Worm (Caenorhabditis elegans) whole organism, L4 larva: ENCODE measurements around the gene Y11D7A.9.
A peak's percentile ranks its signal among the peaks of the same experiment; 100 is the strongest.
"Not testable (repeated sequence)": the region's sequence is repeated elsewhere in the genome, so short reads cannot be mapped to it uniquely, and the experiment has no call there.

Experiments
- R02D3.7 ChIP-seq: fragments of 150-350 bp; sonication (generic microtip); optimal IDR thresholded peaks from 3 replicates; lab custom pipeline; 2014; ENCODE audit warnings: missing biosample characterization, missing genetic modification characterization
- T26A8.4 ChIP-seq: fragments of 200-800 bp; sonication (Bioruptor generic); IDR thresholded peaks from 2 replicates; pipeline ENCODE4 v1.3.6; 2022; ENCODE audit warnings: missing genetic modification characterization, missing compliant biosample characterization
- Y105C5A.15 ChIP-seq: fragments of 200-800 bp; sonication (Bioruptor generic); IDR thresholded peaks from 2 replicates; pipeline ENCODE4 v1.3.6; 2022; ENCODE audit warnings: missing genetic modification characterization, missing compliant biosample characterization
- Y75B8A.6 ChIP-seq: fragments of 200-800 bp; sonication (Bioruptor generic); IDR thresholded peaks from 2 replicates; pipeline ENCODE4 v1.3.6; 2022; ENCODE audit warnings: missing genetic modification reagents, missing genetic modification characterization, missing compliant biosample characterization
- aha-1 ChIP-seq: fragments of 150-350 bp; peaks from one replicate; lab custom pipeline; 2014; ENCODE audit warnings: missing biosample characterization, missing genetic modification characterization
- aly-2 ChIP-seq: sonication (generic microtip); optimal IDR thresholded peaks from 2 replicates; lab custom pipeline; 2018; ENCODE audit warnings: missing biosample characterization, missing genetic modification characterization
- ceh-20 ChIP-seq: fragments of 200-800 bp; sonication (Bioruptor generic); IDR thresholded peaks from 2 replicates; pipeline ENCODE4 v1.3.6; 2022; ENCODE audit warnings: missing genetic modification reagents, missing genetic modification characterization, missing compliant biosample characterization
- ces-1 ChIP-seq: fragments of 150-350 bp; sonication (generic microtip); optimal IDR thresholded peaks from 4 replicates; lab custom pipeline; 2014; ENCODE audit warnings: missing biosample characterization, missing genetic modification reagents, missing genetic modification characterization
- ctbp-1 ChIP-seq: fragments of 200-800 bp; sonication (Bioruptor generic); IDR thresholded peaks from 2 replicates; pipeline ENCODE4 v1.3.6; 2022; ENCODE audit warnings: missing genetic modification reagents, missing genetic modification characterization, missing compliant biosample characterization
- daf-19 ChIP-seq: fragments of 200-800 bp; sonication (Bioruptor generic); conservative IDR thresholded peaks from 2 replicates; pipeline ENCODE4 v1.3.6; 2022; ENCODE audit warnings: missing genetic modification characterization, missing compliant biosample characterization
- daf-8 ChIP-seq: fragments of 200-800 bp; sonication (Bioruptor generic); IDR thresholded peaks from 2 replicates; pipeline ENCODE4 v1.3.6; 2022; ENCODE audit warnings: missing genetic modification characterization, missing compliant biosample characterization
- dmd-6 ChIP-seq: fragments of 200-800 bp; sonication (Bioruptor generic); IDR thresholded peaks from 2 replicates; pipeline ENCODE4 v1.3.6; 2022; ENCODE audit warnings: missing genetic modification reagents, missing genetic modification characterization, missing compliant biosample characterization
- dpl-1 ChIP-seq: fragments of 150-350 bp; optimal IDR thresholded peaks from 2 replicates; lab custom pipeline; 2014; ENCODE audit warnings: missing biosample characterization, missing genetic modification reagents, missing genetic modification characterization
- mdt-29 ChIP-seq: fragments of 200-800 bp; sonication (Bioruptor generic); IDR thresholded peaks from 2 replicates; pipeline ENCODE4 v1.3.6; 2022; ENCODE audit warnings: missing genetic modification reagents, missing genetic modification characterization, missing compliant biosample characterization
- mxl-2 ChIP-seq: fragments of 200-800 bp; sonication (Bioruptor generic); conservative IDR thresholded peaks from 2 replicates; pipeline ENCODE4 v1.3.6; 2022; ENCODE audit warnings: missing genetic modification reagents, missing genetic modification characterization, missing compliant biosample characterization
- nhr-25 ChIP-seq: sonication (generic microtip); optimal IDR thresholded peaks from 2 replicates; lab custom pipeline; 2017; ENCODE audit warnings: missing genetic modification characterization, mild to moderate bottlenecking, missing compliant biosample characterization, antibody characterized with exemption, moderate library complexity, borderline replicate concordance; ENCODE audit not compliant: insufficient read depth
- nhr-28 ChIP-seq: fragments of 150-350 bp; optimal IDR thresholded peaks from 2 replicates; lab custom pipeline; 2014; ENCODE audit warnings: missing biosample characterization, missing genetic modification characterization
- nhr-42 ChIP-seq: fragments of 200-800 bp; sonication (Bioruptor generic); IDR thresholded peaks from 2 replicates; pipeline ENCODE4 v1.3.6; 2022; ENCODE audit warnings: missing genetic modification characterization, missing compliant biosample characterization
- nhr-76 ChIP-seq: fragments of 150-350 bp; optimal IDR thresholded peaks from 2 replicates; lab custom pipeline; 2014; ENCODE audit warnings: missing biosample characterization, missing genetic modification characterization
- sdz-12 ChIP-seq: fragments of 200-800 bp; sonication (Bioruptor generic); optimal IDR thresholded peaks from 2 replicates; lab custom pipeline; 2018; ENCODE audit warnings: mild to moderate bottlenecking, missing genetic modification characterization, missing compliant biosample characterization
- skn-1 ChIP-seq: fragments of 150-350 bp; optimal IDR thresholded peaks from 2 replicates; lab custom pipeline; 2014; ENCODE audit warnings: missing biosample characterization, missing genetic modification characterization
- tag-97 ChIP-seq: fragments of 200-800 bp; sonication (Bioruptor generic); IDR thresholded peaks from 2 replicates; pipeline ENCODE4 v1.3.6; 2022; ENCODE audit warnings: missing genetic modification characterization, missing compliant biosample characterization
- unc-130 ChIP-seq: sonication (generic microtip); optimal IDR thresholded peaks from 2 replicates; lab custom pipeline; 2016; ENCODE audit warnings: missing genetic modification reagents, missing genetic modification characterization, missing compliant biosample characterization
- unc-62 ChIP-seq, 3 experiments: fragments of 150-350 bp in 1 of 3; sonication (generic microtip); optimal IDR thresholded peaks in 2 of 3; peaks in 1 of 3; 1 replicate in 1 of 3; 2 replicates in 2 of 3; lab custom pipeline; 2014 to 2017; ENCODE audit warnings: missing biosample characterization in 3 of 3, missing genetic modification characterization in 3 of 3, missing genetic modification reagents in 3 of 3, missing genotype in 1 of 3
- vab-7 ChIP-seq: fragments of 200-800 bp; sonication (Bioruptor generic); IDR thresholded peaks from 2 replicates; pipeline ENCODE4 v1.3.6; 2022; ENCODE audit warnings: missing genetic modification reagents, missing genetic modification characterization, missing compliant biosample characterization
- zip-2 ChIP-seq: fragments of 150-350 bp; optimal IDR thresholded peaks from 2 replicates; lab custom pipeline; 2014; ENCODE audit warnings: missing biosample characterization, missing genetic modification characterization

Y11D7A.9 gene

ce11 chrIV:9251079-9251478, 4.8 kb downstream of the Y11D7A.9 start, which contains the start of gene Y11D7A.8:
Gene Y11D7A.8 (plus strand): TSS chrIV:9251379.
- TF ChIP-seq vab-7 (GFP tag; lab: Robert Waterston, UW): no peak
- TF ChIP-seq, all 104 proteins: peak for 0

- TF ChIP-seq nhr-42 (GFP tag; lab: Robert Waterston, UW); nhr-76 (tag; lab: Kevin White, UChicago); zip-2 (tag; lab: Kevin White, UChicago): not testable (repeated sequence)
Measured at ce11 chrIV:9249219-9249618, 6.7 kb downstream of the Y11D7A.9 start, which contains the start of gene Y11D7A.7. Gene Y11D7A.7 (plus strand): TSS chrIV:9249519.

DNA sequence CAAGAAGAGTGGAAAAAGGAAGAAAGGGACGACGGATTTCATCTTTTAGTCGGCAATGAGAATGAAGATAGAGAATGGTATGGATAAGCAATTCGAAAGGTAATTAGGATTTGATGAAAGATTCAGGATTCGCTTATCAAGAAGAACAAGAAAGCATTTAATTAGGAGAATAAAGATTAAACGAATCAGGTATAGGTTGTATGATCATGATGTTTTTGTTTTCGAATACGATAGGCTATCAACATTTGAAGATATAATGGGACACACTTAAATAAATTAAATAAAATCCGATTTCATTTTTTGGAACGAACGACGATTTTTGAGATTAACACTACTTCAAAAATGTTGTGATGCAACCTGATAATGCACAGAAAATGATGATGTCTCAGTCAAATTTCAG, 10.5 kb downstream of the Y11D7A.9 start, which contains the start of gene Y11D7A.5:
Gene Y11D7A.5, minus strand, starts transcription at position 101 of the 400 bp plus-strand sequence.
- TF ChIP-seq dmd-6 (GFP tag; lab: Robert Waterston, UW) (no peak), unc-62 (GFP tag; optimal IDR thresholded peaks at IDR 0.05 in 1 of 2; lab: Kevin White, UChicago) (peak in 1 of 2 experiments; percentile 28), unc-62 (tag; optimal IDR thresholded peaks at IDR 0.05; lab: Kevin White, UChicago) (no peak), Y75B8A.6 (GFP tag; lab: Robert Waterston, UW) (no peak), daf-19 (GFP tag; lab: Robert Waterston, UW) (no peak)

DNA sequence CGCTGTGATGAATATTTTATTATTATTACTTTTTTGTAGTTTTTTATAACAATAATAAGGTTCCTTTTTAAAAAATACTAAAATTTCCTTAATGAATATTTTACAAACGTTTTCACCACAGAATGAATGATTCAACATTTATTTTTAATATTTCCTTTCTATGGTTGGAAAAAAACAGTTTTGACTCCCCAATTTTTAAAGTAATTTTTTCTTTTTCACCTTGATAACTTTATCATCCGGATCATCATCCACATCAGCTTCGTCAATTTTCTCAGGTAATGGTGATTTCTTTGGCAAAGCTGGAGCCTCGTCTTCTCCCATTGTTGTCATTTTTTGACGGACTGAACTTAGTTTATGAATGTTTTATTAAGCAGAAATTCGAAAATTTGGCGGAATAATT, 12.2 kb downstream of the Y11D7A.9 start, which contains the start of gene rab-28:
Gene rab-28, minus strand, starts transcription at position 343 of the 400 bp plus-strand sequence.
- peak; percentile 97 for TF ChIP-seq aha-1 (tag; lab: Kevin White, UChicago)
- TF ChIP-seq tag-97 (GFP tag; lab: Robert Waterston, UW): no peak
- TF ChIP-seq mxl-2 (GFP tag; lab: Robert Waterston, UW): no peak

DNA sequence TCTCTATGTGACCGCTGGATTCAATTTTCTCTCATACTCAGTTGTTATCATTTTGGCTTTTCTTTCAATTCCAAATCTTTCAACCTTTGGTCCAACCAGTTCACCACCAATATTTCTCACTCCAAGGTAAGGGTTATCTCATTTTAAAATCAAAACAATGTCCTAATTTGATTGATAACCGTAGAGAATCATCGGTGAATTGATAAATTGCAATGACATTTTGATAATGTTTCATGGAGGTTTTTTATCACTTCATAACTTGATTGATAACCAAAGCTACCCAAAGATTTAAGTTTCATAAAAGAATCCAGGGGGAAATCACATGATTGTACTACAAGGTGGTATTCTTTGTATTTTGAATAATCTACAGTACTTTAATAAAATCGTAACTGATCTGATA, 16.8 kb downstream of the Y11D7A.9 start:
- TF ChIP-seq nhr-42 (GFP tag; lab: Robert Waterston, UW): no peak
- TF ChIP-seq dpl-1 (GFP tag; lab: Kevin White, UChicago): no peak
- no peak for TF ChIP-seq aha-1 (tag; lab: Kevin White, UChicago)
- TF ChIP-seq ctbp-1 (GFP tag; lab: Robert Waterston, UW): no peak
- TF ChIP-seq sdz-12 (GFP tag; lab: Kevin White, UChicago): no peak
- no peak for TF ChIP-seq tag-97 (GFP tag; lab: Robert Waterston, UW)
- no peak for TF ChIP-seq Y105C5A.15 (GFP tag; lab: Robert Waterston, UW)
- no peak for TF ChIP-seq ces-1 (GFP tag; lab: Kevin White, UChicago)
- TF ChIP-seq skn-1 (tag; lab: Kevin White, UChicago): no peak
- TF ChIP-seq T26A8.4: no peak
- TF ChIP-seq daf-19 (GFP tag; lab: Robert Waterston, UW): no peak
- no peak for TF ChIP-seq nhr-25 (tag; lab: Kevin White, UChicago)
- no peak for TF ChIP-seq mdt-29 (GFP tag; lab: Robert Waterston, UW)
- TF ChIP-seq aly-2 (tag; lab: Kevin White, UChicago): no peak
- no peak for TF ChIP-seq unc-62 (GFP tag; optimal IDR thresholded peaks at IDR 0.05 in 1 of 2; lab: Kevin White, UChicago)
- no peak for TF ChIP-seq unc-62 (tag; optimal IDR thresholded peaks at IDR 0.05; lab: Kevin White, UChicago)
- TF ChIP-seq unc-130 (GFP tag; lab: Kevin White, UChicago): no peak
- TF ChIP-seq, all 104 proteins: peak for 0

- TF ChIP-seq ceh-20 (GFP tag; lab: Robert Waterston, UW) (0 out of 2 replicates have a peak, but pooled peaks have one; percentile 15), R02D3.7 (tag; lab: Kevin White, UChicago) (no peak), nhr-28 (tag; lab: Kevin White, UChicago) (peak; percentile 40), aha-1 (tag; lab: Kevin White, UChicago) (peak; percentile 54), daf-8 (no peak)
Measured at ce11 chrIV:9232421-9233141, 23.3 kb downstream of the Y11D7A.9 start, which contains the start of gene Y11D7A.3. Gene Y11D7A.3 (plus strand): TSS chrIV:9233091.
